Worm (Caenorhabditis elegans) whole organism, young adult: ENCODE measurements around the gene sptl-3.

Experiments
- unc-62 ChIP-seq: fragments of 150-350 bp; optimal IDR thresholded peaks from 2 replicates; lab custom pipeline; 2014; ENCODE audit warnings: missing biosample characterization, missing genetic modification reagents, missing genetic modification characterization
- zfh-2 ChIP-seq: fragments of 200-800 bp; sonication (Bioruptor generic); conservative IDR thresholded peaks from 2 replicates; pipeline ENCODE4 v1.3.6; 2022; ENCODE audit warnings: missing genetic modification reagents, missing genetic modification characterization, missing compliant biosample characterization

ce11 chrV:13904446-13904845 lies 11.3 kb downstream of the sptl-3 start, which contains the start of gene stdh-3:
- TF ChIP-seq zfh-2 (GFP tag; lab: Robert Waterston, UW) (no peak), unc-62 (GFP tag; lab: Kevin White, UChicago) (no peak)
